Fruit fly (Drosophila melanogaster) whole organism, prepupa: ENCODE data around the gene CG42780.
A peak's percentile ranks its signal among the peaks of the same experiment; 100 is the strongest.

ENCODE experiments used
- Blimp-1 ChIP-seq: fragments of 200-800 bp; sonication (Bioruptor generic); optimal IDR thresholded peaks from 3 replicates; lab custom pipeline; 2017; ENCODE audit warnings: missing biosample characterization, missing genetic modification characterization, mild to moderate bottlenecking, moderate library complexity, missing genetic modification reagents
- CG10631 ChIP-seq: fragments of 200-800 bp; sonication (Bioruptor generic); optimal IDR thresholded peaks from 2 replicates; lab custom pipeline; 2016; ENCODE audit warnings: missing biosample characterization, missing genetic modification characterization
- CG10669 ChIP-seq: fragments of 200-800 bp; sonication (Bioruptor generic); optimal IDR thresholded peaks from 3 replicates; lab custom pipeline; 2018; ENCODE audit warnings: missing biosample characterization, mild to moderate bottlenecking, missing genetic modification characterization, moderate library complexity
- CG11294 ChIP-seq: fragments of 200-800 bp; sonication (Bioruptor generic); IDR thresholded peaks from 2 replicates; pipeline ENCODE4 v1.3.6; 2022; ENCODE audit warnings: missing biosample characterization, missing genetic modification characterization
- CG11762 ChIP-seq: fragments of 200-800 bp; sonication (Bioruptor generic); optimal IDR thresholded peaks from 3 replicates; lab custom pipeline; 2016; ENCODE audit warnings: missing biosample characterization, missing genetic modification characterization; ENCODE audit not compliant: insufficient read depth
- CG11902 ChIP-seq: fragments of 200-800 bp; sonication (Bioruptor generic); optimal IDR thresholded peaks from 3 replicates; lab custom pipeline; 2016; ENCODE audit warnings: missing biosample characterization, missing genetic modification characterization
- CG15336 ChIP-seq: fragments of 200-800 bp; sonication (Bioruptor generic); IDR thresholded peaks from 2 replicates; pipeline ENCODE4 v1.3.6; 2022; ENCODE audit warnings: missing biosample characterization, missing genetic modification characterization
- CG1621 ChIP-seq: fragments of 200-800 bp; sonication (Bioruptor generic); optimal IDR thresholded peaks from 3 replicates; lab custom pipeline; 2018; ENCODE audit warnings: missing biosample characterization, mild to moderate bottlenecking, missing genetic modification characterization
- CG16779 ChIP-seq: fragments of 200-800 bp; sonication (Bioruptor generic); optimal IDR thresholded peaks from 3 replicates; lab custom pipeline; 2017; ENCODE audit warnings: missing biosample characterization, mild to moderate bottlenecking, missing genetic modification characterization
- CG3032 ChIP-seq: fragments of 200-800 bp; optimal IDR thresholded peaks from 2 replicates; lab custom pipeline; 2019; ENCODE audit warnings: missing biosample characterization, mild to moderate bottlenecking, missing genetic modification characterization, moderate library complexity
- CG32006 ChIP-seq: fragments of 200-800 bp; sonication (Bioruptor generic); optimal IDR thresholded peaks from 3 replicates; lab custom pipeline; 2017; ENCODE audit warnings: missing biosample characterization, mild to moderate bottlenecking, missing genetic modification characterization
- CG34406 ChIP-seq: fragments of 200-800 bp; sonication (Bioruptor generic); optimal IDR thresholded peaks from 3 replicates; lab custom pipeline; 2016; ENCODE audit warnings: missing biosample characterization, missing genetic modification characterization
- CG6808 ChIP-seq: fragments of 200-800 bp; sonication (Bioruptor generic); optimal IDR thresholded peaks from 3 replicates; lab custom pipeline; 2017; ENCODE audit warnings: missing biosample characterization, missing genetic modification characterization, mild to moderate bottlenecking, moderate library complexity, missing genetic modification reagents
- CG6854 ChIP-seq: fragments of 200-800 bp; sonication (Bioruptor generic); optimal IDR thresholded peaks from 2 replicates; lab custom pipeline; 2017; ENCODE audit warnings: missing biosample characterization, mild to moderate bottlenecking, missing genetic modification characterization
- CG7368 ChIP-seq: fragments of 200-800 bp; sonication (Bioruptor generic); optimal IDR thresholded peaks from 3 replicates; lab custom pipeline; 2016; ENCODE audit warnings: missing biosample characterization, missing genetic modification characterization
- CG8119 ChIP-seq: fragments of 200-800 bp; sonication (Bioruptor generic); IDR thresholded peaks from 3 replicates; pipeline ENCODE4 v1.3.6; 2022; ENCODE audit warnings: missing biosample characterization, missing genetic modification characterization
- CG8319 ChIP-seq: fragments of 200-800 bp; sonication (Bioruptor generic); optimal IDR thresholded peaks from 3 replicates; lab custom pipeline; 2016; ENCODE audit warnings: missing biosample characterization, missing genetic modification characterization
- CG9139 ChIP-seq: fragments of 200-800 bp; sonication (Bioruptor generic); optimal IDR thresholded peaks from 3 replicates; lab custom pipeline; 2017; ENCODE audit warnings: missing biosample characterization, mild to moderate bottlenecking, missing genetic modification characterization
- Eip78C ChIP-seq: fragments of 200-800 bp; sonication (Bioruptor generic); peaks from one replicate; lab custom pipeline; 2016; ENCODE audit warnings: missing biosample characterization, missing genetic modification characterization
- Eip93F ChIP-seq: fragments of 200-800 bp; sonication (Bioruptor generic); optimal IDR thresholded peaks from 2 replicates; lab custom pipeline; 2016; ENCODE audit warnings: missing biosample characterization, mild to moderate bottlenecking, missing genetic modification characterization
- Ets21C ChIP-seq: fragments of 200-800 bp; sonication (Bioruptor generic); optimal IDR thresholded peaks from 3 replicates; lab custom pipeline; 2016; ENCODE audit warnings: missing biosample characterization, missing genetic modification characterization
- Ets96B ChIP-seq: fragments of 200-800 bp; optimal IDR thresholded peaks from 2 replicates; lab custom pipeline; 2019; ENCODE audit warnings: missing biosample characterization, mild to moderate bottlenecking, missing genetic modification characterization, moderate library complexity
- Gug ChIP-seq: fragments of 200-800 bp; sonication (Bioruptor generic); IDR thresholded peaks from 2 replicates; pipeline ENCODE4 v1.3.6; 2022; ENCODE audit warnings: missing biosample characterization, missing genetic modification characterization
- Hr38 ChIP-seq: sonication (Bioruptor generic); optimal IDR thresholded peaks from 2 replicates; lab custom pipeline; 2016; ENCODE audit warnings: missing biosample characterization, missing genetic modification characterization
- Hr39 ChIP-seq: fragments of 200-800 bp; sonication (Bioruptor generic); optimal IDR thresholded peaks from 2 replicates; lab custom pipeline; 2016; ENCODE audit warnings: missing biosample characterization, missing genetic modification characterization
- Hr4 ChIP-seq: fragments of 200-800 bp; sonication (Bioruptor generic); optimal IDR thresholded peaks from 3 replicates; lab custom pipeline; 2016; ENCODE audit warnings: missing biosample characterization, missing genetic modification characterization
- Lpt ChIP-seq: fragments of 200-800 bp; sonication (Bioruptor generic); optimal IDR thresholded peaks from 3 replicates; lab custom pipeline; 2016; ENCODE audit warnings: missing biosample characterization, missing genetic modification characterization
- Met ChIP-seq: fragments of 200-800 bp; sonication (Bioruptor generic); optimal IDR thresholded peaks from 3 replicates; lab custom pipeline; 2016; ENCODE audit warnings: missing biosample characterization, missing genetic modification characterization
- OdsH ChIP-seq: fragments of 200-800 bp; sonication (Bioruptor generic); optimal IDR thresholded peaks from 3 replicates; lab custom pipeline; 2016; ENCODE audit warnings: missing biosample characterization, missing genetic modification characterization
- Smox ChIP-seq: fragments of 200-800 bp; sonication (Bioruptor generic); optimal IDR thresholded peaks from 3 replicates; lab custom pipeline; 2016; ENCODE audit warnings: missing biosample characterization, missing genetic modification characterization
- Sox102F ChIP-seq: fragments of 200-800 bp; sonication (Bioruptor generic); optimal IDR thresholded peaks from 2 replicates; lab custom pipeline; 2016; ENCODE audit warnings: missing biosample characterization, mild to moderate bottlenecking, missing genetic modification characterization
- Sox14 ChIP-seq: fragments of 200-800 bp; sonication (Bioruptor generic); optimal IDR thresholded peaks from 3 replicates; lab custom pipeline; 2016; ENCODE audit warnings: missing biosample characterization, missing genetic modification characterization
- Sox15 ChIP-seq: fragments of 200-800 bp; sonication (Bioruptor generic); optimal IDR thresholded peaks from 3 replicates; lab custom pipeline; 2016; ENCODE audit warnings: missing biosample characterization, missing genetic modification characterization
- cyc ChIP-seq: fragments of 200-800 bp; sonication (Bioruptor generic); optimal IDR thresholded peaks from 3 replicates; lab custom pipeline; 2016; ENCODE audit warnings: missing biosample characterization, missing genetic modification characterization
- dsx ChIP-seq: fragments of 200-800 bp; optimal IDR thresholded peaks from 3 replicates; lab custom pipeline; 2019; ENCODE audit warnings: missing biosample characterization, mild to moderate bottlenecking, missing genetic modification characterization, moderate library complexity; ENCODE audit not compliant: poor library complexity, severe bottlenecking
- eg ChIP-seq: fragments of 200-800 bp; sonication (Bioruptor generic); IDR thresholded peaks from 3 replicates; pipeline ENCODE4 v1.3.6; 2022; ENCODE audit warnings: missing biosample characterization, missing genetic modification characterization
- esn ChIP-seq: fragments of 200-800 bp; sonication (Bioruptor generic); optimal IDR thresholded peaks from 2 replicates; lab custom pipeline; 2016; ENCODE audit warnings: missing biosample characterization, mild to moderate bottlenecking, missing genetic modification characterization, moderate library complexity
- fd85E ChIP-seq: fragments of 200-800 bp; sonication (Bioruptor generic); optimal IDR thresholded peaks from 3 replicates; lab custom pipeline; 2016; ENCODE audit warnings: missing biosample characterization, missing genetic modification characterization
- fkh ChIP-seq: fragments of 200-800 bp; sonication (Bioruptor generic); optimal IDR thresholded peaks from 3 replicates; lab custom pipeline; 2017; ENCODE audit warnings: missing biosample characterization, mild to moderate bottlenecking, missing genetic modification characterization, moderate library complexity
- lz ChIP-seq: fragments of 200-800 bp; sonication (Bioruptor generic); optimal IDR thresholded peaks from 3 replicates; lab custom pipeline; 2016; ENCODE audit warnings: missing biosample characterization, missing genetic modification characterization
- net ChIP-seq: fragments of 200-800 bp; sonication (Bioruptor generic); optimal IDR thresholded peaks from 3 replicates; lab custom pipeline; 2016; ENCODE audit warnings: missing biosample characterization, missing genetic modification characterization
- pdm3 ChIP-seq: fragments of 200-800 bp; sonication (Bioruptor generic); optimal IDR thresholded peaks from 3 replicates; lab custom pipeline; 2016; ENCODE audit warnings: missing biosample characterization, missing genetic modification characterization
- salr ChIP-seq, 2 experiments: fragments of 200-800 bp; sonication (Bioruptor generic); optimal IDR thresholded peaks; 3 replicates each; lab custom pipeline; 2016 to 2018; ENCODE audit warnings: missing biosample characterization in 2 of 2, missing genetic modification characterization in 2 of 2, mild to moderate bottlenecking in 1 of 2
- spab ChIP-seq: fragments of 200-800 bp; sonication (Bioruptor generic); optimal IDR thresholded peaks from 2 replicates; lab custom pipeline; 2017; ENCODE audit warnings: missing biosample characterization, mild to moderate bottlenecking, missing genetic modification characterization, missing genetic modification reagents
- ss ChIP-seq, 2 experiments: fragments of 200-800 bp; sonication (Bioruptor generic); optimal IDR thresholded peaks; 2 replicates in 1 of 2; 3 replicates in 1 of 2; lab custom pipeline; 2017 to 2018; ENCODE audit warnings: mild to moderate bottlenecking in 2 of 2, missing biosample characterization in 2 of 2, missing genetic modification characterization in 2 of 2, moderate library complexity in 1 of 2
- svp ChIP-seq: fragments of 200-800 bp; sonication (Bioruptor generic); peaks from one replicate; lab custom pipeline; 2016; ENCODE audit warnings: missing biosample characterization, missing genetic modification characterization
- vri ChIP-seq: fragments of 200-800 bp; sonication (Bioruptor generic); optimal IDR thresholded peaks from 3 replicates; lab custom pipeline; 2016; ENCODE audit warnings: missing biosample characterization, mild to moderate bottlenecking, missing genetic modification characterization

The CG42780 gene

dm6 chrX:7303848-7304427 lies 28.1 kb downstream of the CG42780 start:
- TF ChIP-seq CG6808 (GFP tag; lab: Kevin White, UChicago) (peak; percentile 19), Eip78C (GFP tag; lab: Kevin White, UChicago) (peak; percentile 50), Sox14 (GFP tag; lab: Kevin White, UChicago) (no peak), CG1621 (tag; lab: Kevin White, UChicago) (no peak), ss (GFP tag; optimal IDR thresholded peaks at IDR 0.05; lab: Kevin White, UChicago) (peak in 1 of 2 experiments; percentile 9), vri (GFP tag; lab: Kevin White, UChicago) (peak; percentile 42), CG16779 (no peak), spab (no peak), CG9139 (no peak), svp (GFP tag; lab: Kevin White, UChicago) (peak; percentile 98), CG3032 (tag; lab: Kevin White, UChicago) (no peak), Smox (GFP tag; lab: Kevin White, UChicago) (no peak), Sox15 (no peak), esn (no peak), fkh (peak; percentile 62)
- TF ChIP-seq, all 60 proteins: peak for 6

- TF ChIP-seq Eip78C (GFP tag; lab: Kevin White, UChicago) (peak; percentile 95), fd85E (GFP tag; lab: Kevin White, UChicago) (peak; percentile 75), CG11762 (GFP tag; lab: Kevin White, UChicago) (peak; percentile 93), esn (peak; percentile 96), Hr4 (peak; percentile 74), CG32006 (GFP tag; lab: Kevin White, UChicago) (peak; percentile 83), spab (peak; percentile 93), Hr39 (GFP tag; lab: Kevin White, UChicago) (peak; percentile 97), CG3032 (tag; lab: Kevin White, UChicago) (peak; percentile 92), Sox102F (GFP tag; lab: Kevin White, UChicago) (peak; percentile 91), CG8119 (GFP tag; lab: Robert Waterston, UW) (peak; percentile 78), CG9139 (peak; percentile 92), Smox (GFP tag; lab: Kevin White, UChicago) (peak; percentile 94), CG16779 (peak; percentile 86), dsx (GFP tag; lab: Kevin White, UChicago) (peak; percentile 84), ss (GFP tag; optimal IDR thresholded peaks at IDR 0.05; lab: Kevin White, UChicago) (peak; percentile 83 to 88), net (peak; percentile 84), CG10669 (GFP tag; lab: Kevin White, UChicago) (peak; percentile 95), Met (GFP tag; lab: Kevin White, UChicago) (peak; percentile 95), eg (GFP tag; lab: Robert Waterston, UW) (peak; percentile 85), CG8319 (GFP tag; lab: Kevin White, UChicago) (peak; percentile 90), CG1621 (tag; lab: Kevin White, UChicago) (peak; percentile 93), Eip93F (GFP tag; lab: Kevin White, UChicago) (peak; percentile 93), Blimp-1 (GFP tag; lab: Kevin White, UChicago) (peak; percentile 79), Sox14 (GFP tag; lab: Kevin White, UChicago) (peak; percentile 94), salr (GFP tag; optimal IDR thresholded peaks at IDR 0.05; lab: Kevin White, UChicago) (peak; percentile 79 to 93), Gug (GFP tag; lab: Robert Waterston, UW) (peak; percentile 83), CG7368 (GFP tag; lab: Kevin White, UChicago) (peak; percentile 91), lz (GFP tag; lab: Kevin White, UChicago) (peak; percentile 95), Ets96B (tag; lab: Kevin White, UChicago) (peak; percentile 90), CG6854 (GFP tag; lab: Kevin White, UChicago) (peak; percentile 85), CG11294 (GFP tag; lab: Robert Waterston, UW) (peak; percentile 49; the same call in 1 of the 2 replicates), CG34406 (GFP tag; lab: Kevin White, UChicago) (peak; percentile 92), CG10631 (peak; percentile 96), Lpt (GFP tag; lab: Kevin White, UChicago) (peak; percentile 82), cyc (GFP tag; lab: Kevin White, UChicago) (peak; percentile 96), CG6808 (GFP tag; lab: Kevin White, UChicago) (peak; percentile 93), Hr38 (GFP tag; lab: Kevin White, UChicago) (no peak), pdm3 (GFP tag; lab: Kevin White, UChicago) (peak; percentile 94), CG15336 (GFP tag; lab: Robert Waterston, UW) (peak; percentile 88), CG11902 (GFP tag; lab: Kevin White, UChicago) (peak; percentile 89), OdsH (GFP tag; lab: Kevin White, UChicago) (peak; percentile 95), Ets21C (GFP tag; lab: Kevin White, UChicago) (peak; percentile 93)
These were observed 29.7 kb downstream of the CG42780 start for dm6 chrX:7302329-7302728.
